Fruit fly (Drosophila melanogaster) whole organism, embryonic: ENCODE measurements around the gene Or88a.

Source experiments
- ATbp ChIP-seq: fragments of 200-800 bp; sonication (Bioruptor generic); optimal IDR thresholded peaks from 2 replicates; lab custom pipeline; 2017; ENCODE audit warnings: missing biosample characterization, mild to moderate bottlenecking, missing genetic modification characterization, missing genetic modification reagents
- Aef1 ChIP-seq: fragments of 200-800 bp; sonication (Bioruptor generic); IDR thresholded peaks from 3 replicates; pipeline ENCODE4 v1.3.6; 2022; ENCODE audit warnings: missing biosample characterization, missing genetic modification characterization
- Awh ChIP-seq: fragments of 200-800 bp; sonication (Bioruptor generic); IDR thresholded peaks from 2 replicates; pipeline ENCODE4, ENCODE4 v1.3.6; 2022; ENCODE audit warnings: missing biosample characterization, missing genetic modification characterization
- Blimp-1 ChIP-seq: fragments of 200-800 bp; sonication (Bioruptor generic); optimal IDR thresholded peaks from 3 replicates; lab custom pipeline; 2018; ENCODE audit warnings: missing biosample characterization, missing genetic modification characterization, mild to moderate bottlenecking, moderate library complexity, missing genetic modification reagents
- CG12391 ChIP-seq: fragments of 200-800 bp; sonication (Bioruptor generic); optimal IDR thresholded peaks from 3 replicates; lab custom pipeline; 2018; ENCODE audit warnings: missing biosample characterization, mild to moderate bottlenecking, missing genetic modification characterization, moderate library complexity
- CG14014 ChIP-seq: fragments of 200-800 bp; sonication (Bioruptor generic); IDR thresholded peaks from 2 replicates; pipeline ENCODE4 v1.3.6; 2022; ENCODE audit warnings: missing biosample characterization, missing genetic modification characterization
- CG1529 ChIP-seq: fragments of 200-800 bp; sonication (Bioruptor generic); optimal IDR thresholded peaks from 3 replicates; lab custom pipeline; 2018; ENCODE audit warnings: missing biosample characterization, missing genetic modification characterization
- CG18764 ChIP-seq: fragments of 200-800 bp; sonication (Bioruptor generic); optimal IDR thresholded peaks from 3 replicates; lab custom pipeline; 2016; ENCODE audit warnings: missing biosample characterization, missing genetic modification characterization
- CG31388 ChIP-seq: fragments of 200-800 bp; sonication (Bioruptor generic); optimal IDR thresholded peaks from 2 replicates; lab custom pipeline; 2016; ENCODE audit warnings: missing biosample characterization, missing genetic modification characterization
- CG3163 ChIP-seq: fragments of 200-800 bp; sonication (Bioruptor generic); optimal IDR thresholded peaks from 3 replicates; lab custom pipeline; 2016; ENCODE audit warnings: missing biosample characterization, missing genetic modification characterization
- CG33213 ChIP-seq: fragments of 200-800 bp; sonication (Bioruptor generic); optimal IDR thresholded peaks from 3 replicates; lab custom pipeline; 2016; ENCODE audit warnings: missing biosample characterization, missing genetic modification characterization
- CG4730 ChIP-seq: fragments of 200-800 bp; sonication (Bioruptor generic); IDR thresholded peaks from 2 replicates; pipeline ENCODE4 v1.3.6; 2022; ENCODE audit warnings: missing biosample characterization, missing genetic modification characterization
- CG7786 ChIP-seq: fragments of 200-800 bp; sonication (Bioruptor generic); optimal IDR thresholded peaks from 2 replicates; lab custom pipeline; 2016; ENCODE audit warnings: missing biosample characterization, missing genetic modification characterization
- CG9437 ChIP-seq: fragments of 200-800 bp; sonication (Bioruptor generic); optimal IDR thresholded peaks from 2 replicates; lab custom pipeline; 2018; ENCODE audit warnings: missing biosample characterization, mild to moderate bottlenecking, missing genetic modification characterization
- Chrac-16 ChIP-seq: fragments of 200-800 bp; sonication (Bioruptor generic); optimal IDR thresholded peaks from 3 replicates; lab custom pipeline; 2016; ENCODE audit warnings: missing biosample characterization, missing genetic modification characterization
- D ChIP-seq, 2 experiments: fragments of 200-800 bp in 1 of 2; fragments of >200 bp in 1 of 2; sonication (Bioruptor generic) in 1 of 2; optimal IDR thresholded peaks; 2 replicates in 1 of 2; 3 replicates in 1 of 2; lab custom pipeline; 2017; ENCODE audit warnings: mild to moderate bottlenecking in 1 of 2, missing biosample characterization in 1 of 2, missing genetic modification characterization in 1 of 2, missing genetic modification reagents in 1 of 2
- D19B ChIP-seq: fragments of 200-800 bp; sonication (Bioruptor generic); optimal IDR thresholded peaks from 2 replicates; lab custom pipeline; 2017; ENCODE audit warnings: missing biosample characterization, mild to moderate bottlenecking, missing genetic modification characterization
- Ets65A ChIP-seq: fragments of 200-800 bp; sonication (Bioruptor generic); peaks from one replicate; lab custom pipeline; 2016; ENCODE audit warnings: missing biosample characterization, missing genetic modification characterization
- Fer3 ChIP-seq: fragments of 200-800 bp; sonication (Bioruptor generic); optimal IDR thresholded peaks from 2 replicates; lab custom pipeline; 2018; ENCODE audit warnings: missing biosample characterization, mild to moderate bottlenecking, missing genetic modification characterization, moderate library complexity
- Gsc ChIP-seq: fragments of 200-800 bp; sonication (Bioruptor generic); IDR thresholded peaks from 2 replicates; pipeline ENCODE4 v1.3.6; 2022; ENCODE audit warnings: missing biosample characterization, missing genetic modification characterization
- H2.0 ChIP-seq: fragments of 200-800 bp; sonication (Bioruptor generic); IDR thresholded peaks from 2 replicates; pipeline ENCODE4 v1.3.6; 2022; ENCODE audit warnings: missing biosample characterization, missing genetic modification characterization
- HLH3B ChIP-seq: fragments of 200-800 bp; sonication (Bioruptor generic); IDR thresholded peaks from 2 replicates; pipeline ENCODE4 v1.3.6; 2022; ENCODE audit warnings: missing biosample characterization, missing genetic modification characterization
- Hr39 ChIP-seq: fragments of >200 bp; optimal IDR thresholded peaks from 2 replicates; lab custom pipeline; 2017
- Hr78 ChIP-seq, 2 experiments: fragments of 200-800 bp in 1 of 2; fragments of >200 bp in 1 of 2; sonication (Bioruptor generic) in 1 of 2; optimal IDR thresholded peaks; 2 replicates each; lab custom pipeline; 2017 to 2019; ENCODE audit warnings: missing biosample characterization in 2 of 2, missing genetic modification characterization in 2 of 2, mild to moderate bottlenecking in 1 of 2, moderate library complexity in 1 of 2
- Hsf ChIP-seq: fragments of 200-800 bp; sonication (Bioruptor generic); optimal IDR thresholded peaks from 3 replicates; lab custom pipeline; 2016; ENCODE audit warnings: missing biosample characterization, missing genetic modification characterization
- Mes4 ChIP-seq: fragments of 200-800 bp; sonication (Bioruptor generic); optimal IDR thresholded peaks from 2 replicates; lab custom pipeline; 2016; ENCODE audit warnings: missing biosample characterization, missing genetic modification characterization
- NC2α ChIP-seq: fragments of 200-800 bp; sonication (Bioruptor generic); optimal IDR thresholded peaks from 2 replicates; lab custom pipeline; 2016; ENCODE audit warnings: missing biosample characterization, missing genetic modification characterization
- Opbp ChIP-seq: fragments of 200-800 bp; sonication (Bioruptor generic); IDR thresholded peaks from 3 replicates; pipeline ENCODE4 v1.3.6; 2022; ENCODE audit warnings: missing biosample characterization, missing genetic modification characterization; ENCODE audit not compliant: partially characterized antibody
- Ptx1 ChIP-seq: fragments of 200-800 bp; sonication (Bioruptor generic); IDR thresholded peaks from 2 replicates; pipeline ENCODE4 v1.3.6; 2022; ENCODE audit warnings: missing biosample characterization, missing genetic modification characterization
- Rx ChIP-seq: fragments of 200-800 bp; sonication (Bioruptor generic); IDR thresholded peaks from 2 replicates; pipeline ENCODE4 v1.3.6; 2022; ENCODE audit warnings: missing biosample characterization, missing genetic modification characterization
- Sox102F ChIP-seq: fragments of 200-800 bp; sonication (Bioruptor generic); optimal IDR thresholded peaks from 2 replicates; lab custom pipeline; 2018; ENCODE audit warnings: missing biosample characterization, mild to moderate bottlenecking, missing genetic modification characterization, moderate library complexity
- Ssrp ChIP-seq: fragments of 200-800 bp; sonication (Bioruptor generic); optimal IDR thresholded peaks from 2 replicates; lab custom pipeline; 2018; ENCODE audit warnings: missing biosample characterization, mild to moderate bottlenecking, missing genetic modification characterization, moderate library complexity
- Tbp ChIP-seq: fragments of >200 bp; optimal IDR thresholded peaks from 2 replicates; lab custom pipeline; 2018; ENCODE audit warnings: missing biosample characterization, missing genetic modification characterization
- bowl ChIP-seq: fragments of 200-800 bp; sonication (Bioruptor generic); IDR thresholded peaks from 2 replicates; pipeline ENCODE4 v1.3.6; 2022; ENCODE audit warnings: missing biosample characterization, missing genetic modification characterization
- btn ChIP-seq: fragments of 200-800 bp; sonication (Bioruptor generic); optimal IDR thresholded peaks from 2 replicates; lab custom pipeline; 2016; ENCODE audit warnings: missing biosample characterization, missing genetic modification characterization
- fd102C ChIP-seq: fragments of 200-800 bp; sonication (Bioruptor generic); optimal IDR thresholded peaks from 2 replicates; lab custom pipeline; 2018; ENCODE audit warnings: missing biosample characterization, mild to moderate bottlenecking, missing genetic modification characterization, moderate library complexity
- fd64A ChIP-seq: fragments of 200-800 bp; sonication (Bioruptor generic); optimal IDR thresholded peaks from 3 replicates; lab custom pipeline; 2018; ENCODE audit warnings: missing biosample characterization, mild to moderate bottlenecking, missing genetic modification characterization
- gfzf ChIP-seq: fragments of 200-800 bp; sonication (Bioruptor generic); optimal IDR thresholded peaks from 2 replicates; lab custom pipeline; 2016; ENCODE audit warnings: missing biosample characterization, mild to moderate bottlenecking, missing genetic modification characterization, moderate library complexity
- inv ChIP-seq: fragments of 200-800 bp; sonication (Bioruptor generic); IDR thresholded peaks from 2 replicates; pipeline ENCODE4 v1.3.6; 2022; ENCODE audit warnings: missing biosample characterization, missing genetic modification characterization; ENCODE audit not compliant: partially characterized antibody
- sd ChIP-seq: fragments of 200-800 bp; sonication (Bioruptor generic); optimal IDR thresholded peaks from 3 replicates; lab custom pipeline; 2018; ENCODE audit warnings: missing biosample characterization, mild to moderate bottlenecking, missing genetic modification characterization, moderate library complexity
- slou ChIP-seq: fragments of 200-800 bp; sonication (Bioruptor generic); optimal IDR thresholded peaks from 3 replicates; lab custom pipeline; 2016; ENCODE audit warnings: missing biosample characterization, missing genetic modification characterization
- sob ChIP-seq: fragments of 200-800 bp; sonication (Bioruptor generic); IDR thresholded peaks from 2 replicates; pipeline ENCODE4 v1.3.6; 2022; ENCODE audit warnings: missing biosample characterization, missing genetic modification characterization
- sr ChIP-seq: fragments of 200-800 bp; sonication (Bioruptor generic); IDR thresholded peaks from 3 replicates; pipeline ENCODE4 v1.3.6; 2022; ENCODE audit warnings: missing biosample characterization, missing genetic modification characterization
- sug ChIP-seq: fragments of 200-800 bp; optimal IDR thresholded peaks from 2 replicates; lab custom pipeline; 2019; ENCODE audit warnings: missing biosample characterization, mild to moderate bottlenecking, missing genetic modification characterization, moderate library complexity
- tap ChIP-seq: fragments of 200-800 bp; optimal IDR thresholded peaks from 3 replicates; lab custom pipeline; 2019; ENCODE audit warnings: missing biosample characterization, mild to moderate bottlenecking, missing genetic modification characterization, moderate library complexity
- tll ChIP-seq, 2 experiments: fragments of 200-800 bp in 1 of 2; fragments of >200 bp in 1 of 2; sonication (Bioruptor generic) in 1 of 2; optimal IDR thresholded peaks; 2 replicates each; lab custom pipeline; 2017 to 2019; ENCODE audit warnings: missing biosample characterization in 2 of 2, missing genetic modification characterization in 2 of 2, mild to moderate bottlenecking in 1 of 2, moderate library complexity in 1 of 2
- trh ChIP-seq: fragments of 200-800 bp; sonication (Bioruptor generic); optimal IDR thresholded peaks from 2 replicates; lab custom pipeline; 2016; ENCODE audit warnings: missing biosample characterization, missing genetic modification characterization
- unc-4 ChIP-seq: fragments of 200-800 bp; sonication (Bioruptor generic); IDR thresholded peaks from 2 replicates; pipeline ENCODE4 v1.3.6; 2022; ENCODE audit warnings: missing biosample characterization, missing genetic modification characterization; ENCODE audit not compliant: partially characterized antibody
- wor ChIP-seq: fragments of 200-800 bp; sonication (Bioruptor generic); IDR thresholded peaks from 2 replicates; pipeline ENCODE4 v1.3.6; 2022; ENCODE audit warnings: missing biosample characterization, missing genetic modification characterization
- z ChIP-seq: fragments of 200-800 bp; sonication (Bioruptor generic); IDR thresholded peaks from 3 replicates; pipeline ENCODE4 v1.3.6; 2022; ENCODE audit warnings: missing biosample characterization, missing genetic modification characterization

Or88a gene

dm6 chr3R:14125479-14126121 lies 16.4 kb downstream of the Or88a start, which contains the start of the genes 140up and Polr2B (continued):
- TF ChIP-seq Sox102F (GFP tag; lab: Kevin White, UChicago) = peak; percentile 95
- no peak for TF ChIP-seq z (GFP tag; lab: Robert Waterston, UW)
- peak; percentile 88 for TF ChIP-seq CG14014 (GFP tag; lab: Robert Waterston, UW)
- peak; percentile 88 for TF ChIP-seq CG9437 (GFP tag; lab: Kevin White, UChicago)
- TF ChIP-seq sd (tag; lab: Kevin White, UChicago) = peak; percentile 77
- peak; percentile 97 for TF ChIP-seq Ptx1
- TF ChIP-seq fd102C (GFP tag; lab: Kevin White, UChicago) = peak; percentile 8
- peak; percentile 88 for TF ChIP-seq tap (tag; lab: Kevin White, UChicago)
- no peak for TF ChIP-seq fd64A (GFP tag; lab: Kevin White, UChicago)
- TF ChIP-seq Tbp (GFP tag; lab: Kevin White, UChicago) = no peak
- TF ChIP-seq Blimp-1 (GFP tag; lab: Kevin White, UChicago) = peak; percentile 91
- TF ChIP-seq slou (GFP tag; lab: Kevin White, UChicago) = peak; percentile 86
- no peak for TF ChIP-seq D (optimal IDR thresholded peaks at IDR 0.05; lab: Kevin White, UChicago)
- peak; percentile 84 for TF ChIP-seq D (GFP tag; optimal IDR thresholded peaks at IDR 0.05; lab: Kevin White, UChicago)
- TF ChIP-seq unc-4 (GFP tag; lab: Robert Waterston, UW) = no peak
- TF ChIP-seq Hr78 (GFP tag; optimal IDR thresholded peaks at IDR 0.05; lab: Kevin White, UChicago) = no peak
- TF ChIP-seq sob (GFP tag; lab: Robert Waterston, UW) = peak; percentile 98
- TF ChIP-seq sr (GFP tag; lab: Robert Waterston, UW) = peak; percentile 44; the same call in 1 of the 3 replicates
- no peak for TF ChIP-seq gfzf (GFP tag; lab: Kevin White, UChicago)
- peak; percentile 91 for TF ChIP-seq CG18764 (GFP tag; lab: Kevin White, UChicago)
- no peak for TF ChIP-seq Hr39 (lab: Kevin White, UChicago)
- peak; percentile 81 for TF ChIP-seq ATbp (GFP tag; lab: Kevin White, UChicago)
- TF ChIP-seq Ets65A = peak; percentile 94
- peak; percentile 93 for TF ChIP-seq sug (tag; lab: Kevin White, UChicago)
- TF ChIP-seq Hsf = peak; percentile 87
- peak; percentile 89 for TF ChIP-seq Awh
- TF ChIP-seq H2.0 (GFP tag; lab: Robert Waterston, UW) = peak; percentile 87
- peak; percentile 77 for TF ChIP-seq CG7786 (GFP tag; lab: Kevin White, UChicago)
- TF ChIP-seq bowl = peak; percentile 72; the same call in 1 of the 2 replicates
- TF ChIP-seq Opbp (GFP tag; lab: Robert Waterston, UW) = no peak
- no peak for TF ChIP-seq inv
- TF ChIP-seq CG1529 (GFP tag; lab: Kevin White, UChicago) = peak; percentile 81
- TF ChIP-seq btn (GFP tag; lab: Kevin White, UChicago) = peak; percentile 20
- TF ChIP-seq CG3163 (GFP tag; lab: Kevin White, UChicago) = peak; percentile 23
- peak; percentile 94 for TF ChIP-seq Fer3 (tag; lab: Kevin White, UChicago)
- peak; percentile 81 for TF ChIP-seq CG31388
- TF ChIP-seq CG12391 (tag; lab: Kevin White, UChicago) = peak; percentile 97
- peak; percentile 53; the same call in 1 of the 2 replicates for TF ChIP-seq Gsc (GFP tag; lab: Robert Waterston, UW)
- peak; percentile 93 for TF ChIP-seq Aef1 (GFP tag; lab: Robert Waterston, UW)
- peak; percentile 9 for TF ChIP-seq NC2α (GFP tag; lab: Kevin White, UChicago)
- TF ChIP-seq CG33213 (GFP tag; lab: Kevin White, UChicago) = peak; percentile 70
- TF ChIP-seq CG4730 = peak; percentile 88
- peak; percentile 95 for TF ChIP-seq Chrac-16 (GFP tag; lab: Kevin White, UChicago)
- TF ChIP-seq Mes4 (GFP tag; lab: Kevin White, UChicago) = peak; percentile 52
- TF ChIP-seq HLH3B (GFP tag; lab: Robert Waterston, UW) = peak; percentile 90
- peak; percentile 84 for TF ChIP-seq trh (GFP tag; lab: Kevin White, UChicago)
- TF ChIP-seq D19B (GFP tag; lab: Kevin White, UChicago) = peak; percentile 79
- TF ChIP-seq tll (GFP tag; optimal IDR thresholded peaks at IDR 0.05; lab: Kevin White, UChicago) = no peak
- TF ChIP-seq Rx (GFP tag; lab: Robert Waterston, UW) = peak; percentile 82
- TF ChIP-seq wor (GFP tag; lab: Robert Waterston, UW) = peak; percentile 88
- TF ChIP-seq Ssrp (tag; lab: Kevin White, UChicago) = peak; percentile 95
